Worm (Caenorhabditis elegans): ENCODE results near the gene T10H4.13.

The T10H4.13 gene

ce11 chrV:15232200-15232599 is 35.1 kb downstream of the T10H4.13 start, which contains the start of gene srw-13:
Gene srw-13 (plus strand): TSS chrV:15232500.
- TF ChIP-seq unc-55 (GFP tag; optimal IDR thresholded peaks at IDR 0.05) = no peak

- TF ChIP-seq unc-42 (tag; optimal IDR thresholded peaks at IDR 0.05) (no peak), eyg-1 (tag; optimal IDR thresholded peaks at IDR 0.05) (no peak), lin-11 (tag; optimal IDR thresholded peaks at IDR 0.05) (no peak), nhr-11 (tag; optimal IDR thresholded peaks at IDR 0.05) (no peak), hlh-30 (tag; optimal IDR thresholded peaks at IDR 0.05; ENCODE audit: insufficient read depth) (no peak), ztf-16 (tag; optimal IDR thresholded peaks at IDR 0.05) (no peak), ceh-30 (tag; optimal IDR thresholded peaks at IDR 0.05) (no peak), rnt-1 (tag; optimal IDR thresholded peaks at IDR 0.05) (no peak), tbx-7 (tag; optimal IDR thresholded peaks at IDR 0.05) (no peak), unc-86 (tag; optimal IDR thresholded peaks at IDR 0.05) (no peak), ceh-45 (GFP tag; IDR thresholded peaks at IDR 0.05) (no peak), lim-6 (tag; optimal IDR thresholded peaks at IDR 0.05) (no peak), hlh-15 (tag; optimal IDR thresholded peaks at IDR 0.05) (no peak)
Observed at ce11 chrV:15230243-15230642, 37.1 kb downstream of the T10H4.13 start, which contains the start of gene srw-15. Gene srw-15 (plus strand): TSS chrV:15230543.

DNA sequence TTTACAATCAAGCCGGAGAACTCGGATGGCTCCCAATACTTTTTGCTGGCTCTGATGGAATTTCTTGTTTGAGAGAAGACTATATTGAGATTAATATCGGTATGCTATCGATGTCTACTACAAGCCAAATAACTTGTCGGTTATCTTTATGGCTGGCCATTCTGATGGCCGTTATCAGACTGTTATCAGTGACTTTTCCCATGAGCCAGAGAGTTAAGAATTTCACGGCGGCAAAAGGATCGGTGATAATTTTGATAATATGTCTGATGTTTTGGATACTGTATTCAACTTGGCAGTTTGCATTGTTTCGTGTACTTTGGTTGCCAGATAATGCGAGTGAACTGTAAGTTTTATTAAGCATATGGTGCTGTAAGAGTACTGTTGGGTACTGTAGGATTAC is 41.1 kb downstream of the T10H4.13 start:
- TF ChIP-seq tbx-7 (tag; optimal IDR thresholded peaks at IDR 0.05) (no peak), elt-2 (tag; optimal IDR thresholded peaks at IDR 0.05) (peak; percentile 95), mec-3 (tag; optimal IDR thresholded peaks at IDR 0.05; ENCODE audit: borderline replicate concordance) (no peak), pag-3 (tag; optimal IDR thresholded peaks at IDR 0.05; ENCODE audit: borderline replicate concordance) (no peak)

- TF ChIP-seq rnt-1 (tag; optimal IDR thresholded peaks at IDR 0.05) = no peak
- TF ChIP-seq mec-3 (tag; optimal IDR thresholded peaks at IDR 0.05; ENCODE audit: borderline replicate concordance) = no peak
- TF ChIP-seq dmd-4 (tag; optimal IDR thresholded peaks at IDR 0.05; ENCODE audit: borderline replicate concordance) = no peak
- TF ChIP-seq ceh-2 (tag; optimal IDR thresholded peaks at IDR 0.05) = no peak
- TF ChIP-seq hlh-6 (tag; optimal IDR thresholded peaks at IDR 0.05) = no peak
- no peak for TF ChIP-seq ama-1 (optimal IDR thresholded peaks at IDR 0.05)
- no peak for TF ChIP-seq pha-2 (tag; optimal IDR thresholded peaks at IDR 0.05)
- no peak for TF ChIP-seq fkh-10 (GFP tag; optimal IDR thresholded peaks at IDR 0.05)
Observed at ce11 chrV:15225650-15226049, 41.7 kb downstream of the T10H4.13 start, which contains the start of gene srw-14. Gene srw-14 (plus strand): TSS chrV:15225950.

DNA sequence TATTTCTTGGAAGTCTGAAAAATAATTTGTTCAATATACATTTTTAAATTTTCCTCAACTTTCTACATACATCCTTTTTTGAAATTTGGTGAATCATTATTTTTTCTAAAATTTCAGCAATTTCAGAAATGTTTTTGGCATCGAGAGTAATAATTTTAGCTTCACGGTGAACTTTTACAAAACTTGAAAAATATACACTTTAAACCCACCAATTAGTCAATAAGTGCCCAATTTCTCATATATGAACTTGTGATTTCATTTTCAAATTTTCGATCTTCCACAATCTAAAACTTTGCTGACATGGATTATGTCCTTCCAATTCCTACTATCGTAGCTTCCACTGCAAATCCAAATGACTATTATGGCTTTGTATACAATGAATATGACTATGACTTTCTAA is 43.6 kb downstream of the T10H4.13 start, which contains the start of gene srw-24:
TSS of gene srw-24 (plus strand) at position 301 of the 400 bp plus-strand sequence.
- no peak for TF ChIP-seq eyg-1 (tag; optimal IDR thresholded peaks at IDR 0.05)
- no peak for TF ChIP-seq ceh-6 (GFP tag; optimal IDR thresholded peaks at IDR 0.05)
- no peak for TF ChIP-seq ceh-45 (GFP tag; IDR thresholded peaks at IDR 0.05)
- TF ChIP-seq C38D4.7 (GFP tag; optimal IDR thresholded peaks at IDR 0.05) = no peak
- no peak for TF ChIP-seq madf-2 (tag; optimal IDR thresholded peaks at IDR 0.05)

DNA sequence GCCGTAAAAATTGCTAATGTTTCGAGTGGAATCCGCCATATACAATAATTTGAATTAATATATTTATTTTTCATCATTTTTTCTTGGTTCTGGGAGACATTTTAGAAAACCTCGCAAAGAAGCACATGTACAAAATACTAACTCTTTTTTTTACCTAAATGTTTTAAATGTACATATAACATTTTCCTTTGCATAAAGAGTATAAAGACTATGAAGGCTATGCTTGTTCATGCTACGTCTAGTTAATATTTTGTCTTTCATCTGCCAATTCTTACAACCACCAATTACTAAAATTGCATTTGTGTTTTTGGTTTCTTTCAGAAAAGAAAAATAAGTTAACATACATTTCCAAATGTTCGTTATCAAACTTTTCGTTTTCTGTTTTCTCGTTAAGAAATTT is 46.0 kb downstream of the T10H4.13 start, which contains the start of gene irld-25:
TSS of gene irld-25 (plus strand) at position 301 of the 400 bp plus-strand sequence.
- TF ChIP-seq ahr-1 (tag; optimal IDR thresholded peaks at IDR 0.05) (no peak), sdc-2 (tag; optimal IDR thresholded peaks at IDR 0.05) (no peak), unc-55 (GFP tag; optimal IDR thresholded peaks at IDR 0.05) (no peak), ztf-16 (tag; optimal IDR thresholded peaks at IDR 0.05) (no peak), K02D7.2 (tag; optimal IDR thresholded peaks at IDR 0.05) (no peak), ceh-30 (tag; optimal IDR thresholded peaks at IDR 0.05) (no peak)

ce11 chrV:15216705-15217104 is 50.6 kb downstream of the T10H4.13 start, which contains the start of gene sri-25:
Gene sri-25 (plus strand): TSS chrV:15217005.
- no peak for TF ChIP-seq ceh-24 (tag; optimal IDR thresholded peaks at IDR 0.05)
- TF ChIP-seq tbx-7 (tag; optimal IDR thresholded peaks at IDR 0.05) = no peak
- TF ChIP-seq ceh-30 (tag; optimal IDR thresholded peaks at IDR 0.05) = no peak
